Fruit fly (Drosophila melanogaster) whole organism, pupa: ENCODE measurements around the gene CG43338.

Experiments
- CG10348 ChIP-seq: fragments of 200-800 bp; sonication (Bioruptor generic); IDR thresholded peaks from 2 replicates; pipeline ENCODE4 v1.3.6; 2022; ENCODE audit warnings: missing biosample characterization, missing genetic modification characterization
- CG12605 ChIP-seq: fragments of 200-800 bp; sonication (Bioruptor generic); IDR thresholded peaks from 2 replicates; pipeline ENCODE4 v1.3.6; 2022; ENCODE audit warnings: missing biosample characterization, missing genetic modification characterization
- CG13204 ChIP-seq: fragments of 200-800 bp; sonication (Bioruptor generic); optimal IDR thresholded peaks from 2 replicates; lab custom pipeline; 2018; ENCODE audit warnings: missing biosample characterization, mild to moderate bottlenecking, missing genetic modification characterization, moderate library complexity
- CG14655 ChIP-seq: fragments of 200-800 bp; sonication (Bioruptor generic); optimal IDR thresholded peaks from 3 replicates; lab custom pipeline; 2017; ENCODE audit warnings: mild to moderate bottlenecking, missing biosample characterization, missing genetic modification reagents, missing genetic modification characterization
- CG15710 ChIP-seq: fragments of 200-800 bp; sonication (Bioruptor generic); optimal IDR thresholded peaks from 2 replicates; lab custom pipeline; 2018; ENCODE audit warnings: missing biosample characterization, mild to moderate bottlenecking, missing genetic modification characterization, moderate library complexity
- CG17806 ChIP-seq: fragments of 200-800 bp; sonication (Bioruptor generic); optimal IDR thresholded peaks from 2 replicates; lab custom pipeline; 2018; ENCODE audit warnings: missing biosample characterization, mild to moderate bottlenecking, missing genetic modification characterization, moderate library complexity
- CG32121 ChIP-seq: fragments of 200-800 bp; sonication (Bioruptor generic); IDR thresholded peaks from 2 replicates; pipeline ENCODE4 v1.3.6; 2022; ENCODE audit warnings: missing biosample characterization, missing genetic modification characterization
- CG34367 ChIP-seq: fragments of 200-800 bp; sonication (Bioruptor generic); optimal IDR thresholded peaks from 2 replicates; lab custom pipeline; 2018; ENCODE audit warnings: missing biosample characterization, mild to moderate bottlenecking, missing genetic modification characterization
- CG4496 ChIP-seq: fragments of 200-800 bp; sonication (Bioruptor generic); IDR thresholded peaks from 3 replicates; pipeline ENCODE4 v1.3.6; 2022; ENCODE audit warnings: missing biosample characterization, missing genetic modification characterization
- CG8159 ChIP-seq: fragments of 200-800 bp; sonication (Bioruptor generic); optimal IDR thresholded peaks from 3 replicates; lab custom pipeline; 2018; ENCODE audit warnings: missing biosample characterization, mild to moderate bottlenecking, missing genetic modification characterization, moderate library complexity
- CG8301 ChIP-seq: fragments of 200-800 bp; sonication (Bioruptor generic); optimal IDR thresholded peaks from 2 replicates; lab custom pipeline; 2018; ENCODE audit warnings: missing biosample characterization, mild to moderate bottlenecking, missing genetic modification characterization
- CG9948 ChIP-seq: fragments of 200-800 bp; sonication (Bioruptor generic); optimal IDR thresholded peaks from 2 replicates; lab custom pipeline; 2018; ENCODE audit warnings: missing biosample characterization, mild to moderate bottlenecking, missing genetic modification characterization, moderate library complexity
- D1 ChIP-seq: fragments of 200-800 bp; sonication (Bioruptor generic); optimal IDR thresholded peaks from 2 replicates; lab custom pipeline; 2018; ENCODE audit warnings: missing biosample characterization, mild to moderate bottlenecking, missing genetic modification characterization, moderate library complexity
- Ets98B ChIP-seq: fragments of 200-800 bp; sonication (Bioruptor generic); IDR thresholded peaks from 2 replicates; pipeline ENCODE4 v1.3.6; 2022; ENCODE audit warnings: missing biosample characterization, missing genetic modification characterization
- Pif1A ChIP-seq: fragments of 200-800 bp; sonication (Bioruptor generic); optimal IDR thresholded peaks from 3 replicates; lab custom pipeline; 2016; ENCODE audit warnings: missing biosample characterization, missing genetic modification characterization
- Pif1B ChIP-seq: fragments of 200-800 bp; sonication (Bioruptor generic); optimal IDR thresholded peaks from 3 replicates; lab custom pipeline; 2016; ENCODE audit warnings: missing biosample characterization, missing genetic modification characterization
- Snoo ChIP-seq: fragments of 200-800 bp; sonication (Bioruptor generic); optimal IDR thresholded peaks from 3 replicates; lab custom pipeline; 2017; ENCODE audit warnings: missing biosample characterization, mild to moderate bottlenecking, missing genetic modification characterization, inconsistent platforms
- fd96Ca ChIP-seq: fragments of 200-800 bp; sonication (Bioruptor generic); IDR thresholded peaks from 3 replicates; pipeline ENCODE4 v1.3.6; 2022; ENCODE audit warnings: missing biosample characterization, missing genetic modification characterization
- gl ChIP-seq: fragments of 200-800 bp; sonication (Bioruptor generic); optimal IDR thresholded peaks from 2 replicates; lab custom pipeline; 2018; ENCODE audit warnings: missing biosample characterization, mild to moderate bottlenecking, missing genetic modification characterization
- rn ChIP-seq: fragments of 200-800 bp; sonication (Bioruptor generic); IDR thresholded peaks from 2 replicates; pipeline ENCODE4 v1.3.6; 2022; ENCODE audit warnings: missing biosample characterization, missing genetic modification characterization

CG43338 gene

DNA sequence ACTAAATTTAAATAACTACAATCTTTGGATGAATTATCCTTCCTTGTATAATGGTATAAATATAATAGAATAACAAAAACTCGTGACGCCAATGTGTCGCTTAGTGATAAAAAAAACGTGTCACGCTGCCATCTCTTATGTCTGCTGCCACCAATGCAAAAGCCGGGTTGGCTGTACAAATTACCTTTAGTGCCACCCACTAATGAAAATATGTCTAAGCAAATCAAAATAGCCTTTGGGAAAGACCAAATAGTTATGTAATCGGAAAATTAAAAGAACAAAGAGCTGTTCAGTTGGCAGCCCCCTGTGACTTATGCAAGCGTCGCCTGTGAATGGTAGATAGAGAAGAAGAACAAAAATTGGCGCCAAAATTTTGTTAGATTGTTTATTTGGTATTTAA, 18.3 kb upstream of the CG43338 start, which contains the start of gene CG10336:
TSS of gene CG10336 (plus strand) at position 153 of the 400 bp plus-strand sequence.
- TF ChIP-seq CG4496 (GFP tag; lab: Robert Waterston, UW) (no peak), CG10348 (GFP tag; lab: Robert Waterston, UW) (no peak), CG17806 (tag; lab: Kevin White, UChicago) (no peak), gl (tag; lab: Kevin White, UChicago) (no peak), Pif1A (no peak)

DNA sequence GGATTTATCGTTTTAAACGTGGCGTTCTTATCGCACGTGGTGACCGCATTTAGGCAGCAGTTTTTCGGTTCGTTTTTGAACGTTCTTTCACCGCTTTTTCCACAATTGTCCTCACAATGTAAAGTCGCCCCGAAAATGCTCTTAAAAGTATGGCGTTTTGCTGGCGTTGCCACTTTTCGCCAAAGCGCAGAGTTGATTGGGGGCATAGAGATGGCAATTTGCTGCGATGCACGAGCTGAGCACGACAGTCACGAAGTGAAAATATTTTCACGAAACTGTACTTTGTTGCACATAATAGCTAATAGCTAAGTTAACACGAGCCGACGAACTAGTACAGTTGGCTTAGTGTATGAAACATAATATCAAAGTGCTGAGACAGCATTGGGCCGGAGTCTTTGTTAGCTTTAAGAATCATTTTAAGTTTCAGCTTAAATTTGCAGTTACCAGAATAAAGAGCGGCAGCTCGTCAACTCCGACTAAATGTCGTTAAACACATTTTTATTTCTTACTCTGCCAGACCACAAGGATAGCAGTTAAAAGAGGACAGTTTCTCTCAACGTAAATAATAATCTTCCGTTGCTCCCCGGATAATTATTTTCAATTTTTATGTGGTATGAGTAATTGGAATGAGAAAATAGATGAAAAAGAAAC, 17.7 kb upstream of the CG43338 start, which contains the start of gene msl-1:
TSS of gene msl-1 (minus strand) at position 155 of the 651 bp plus-strand sequence.
- peak; percentile 13; the same call in 1 of the 2 replicates for TF ChIP-seq CG10348 (GFP tag; lab: Robert Waterston, UW)
- no peak for TF ChIP-seq Pif1B (GFP tag; lab: Kevin White, UChicago)
- TF ChIP-seq CG17806 (tag; lab: Kevin White, UChicago) = no peak
- TF ChIP-seq Ets98B (GFP tag; lab: Robert Waterston, UW) = no peak
- no peak for TF ChIP-seq D1
- TF ChIP-seq Pif1A = no peak
- TF ChIP-seq fd96Ca (GFP tag; lab: Robert Waterston, UW) = 0 out of 3 replicates have a peak, but pooled peaks have one; percentile 33
- TF ChIP-seq CG15710 (tag; lab: Kevin White, UChicago) = no peak
- no peak for TF ChIP-seq CG8301 (tag; lab: Kevin White, UChicago)
- no peak for TF ChIP-seq rn (GFP tag; lab: Robert Waterston, UW)
- TF ChIP-seq Snoo (tag; lab: Kevin White, UChicago) = no peak
- TF ChIP-seq CG4496 (GFP tag; lab: Robert Waterston, UW) = 0 out of 3 replicates have a peak, but pooled peaks have one; percentile 19
- TF ChIP-seq CG13204 (GFP tag; lab: Kevin White, UChicago) = no peak
- TF ChIP-seq CG14655 (GFP tag; lab: Kevin White, UChicago) = no peak
- TF ChIP-seq CG34367 (tag; lab: Kevin White, UChicago) = no peak
- no peak for TF ChIP-seq CG12605 (GFP tag; lab: Robert Waterston, UW)

DNA sequence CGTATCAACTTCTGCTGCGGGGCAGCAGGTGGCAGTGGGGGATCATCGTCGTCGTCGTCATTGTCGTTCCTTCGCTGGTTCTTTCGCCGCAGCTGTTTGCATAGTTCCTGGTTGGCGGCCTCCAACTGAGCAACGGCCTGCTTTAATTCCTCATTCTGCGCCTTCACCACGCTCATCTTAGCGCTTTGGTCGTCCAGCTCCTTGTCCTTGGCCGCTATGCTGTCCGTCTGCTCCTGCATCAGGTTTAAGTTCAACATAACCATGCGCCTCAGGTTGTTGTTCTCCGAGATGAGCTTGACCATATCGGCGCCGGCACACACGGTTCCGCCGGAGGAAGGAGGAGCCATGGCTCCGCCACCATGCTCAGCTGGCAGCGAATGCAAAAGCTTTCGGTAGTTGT, 16.8 kb upstream of the CG43338 start:
- TF ChIP-seq Snoo (tag; lab: Kevin White, UChicago) (no peak), CG10348 (GFP tag; lab: Robert Waterston, UW) (no peak), CG13204 (GFP tag; lab: Kevin White, UChicago) (no peak), CG34367 (tag; lab: Kevin White, UChicago) (no peak), gl (tag; lab: Kevin White, UChicago) (no peak), rn (GFP tag; lab: Robert Waterston, UW) (no peak), Pif1A (no peak), CG8301 (tag; lab: Kevin White, UChicago) (no peak), fd96Ca (GFP tag; lab: Robert Waterston, UW) (no peak), CG9948 (no peak), CG12605 (GFP tag; lab: Robert Waterston, UW) (no peak), CG4496 (GFP tag; lab: Robert Waterston, UW) (no peak), CG17806 (tag; lab: Kevin White, UChicago) (no peak)

DNA sequence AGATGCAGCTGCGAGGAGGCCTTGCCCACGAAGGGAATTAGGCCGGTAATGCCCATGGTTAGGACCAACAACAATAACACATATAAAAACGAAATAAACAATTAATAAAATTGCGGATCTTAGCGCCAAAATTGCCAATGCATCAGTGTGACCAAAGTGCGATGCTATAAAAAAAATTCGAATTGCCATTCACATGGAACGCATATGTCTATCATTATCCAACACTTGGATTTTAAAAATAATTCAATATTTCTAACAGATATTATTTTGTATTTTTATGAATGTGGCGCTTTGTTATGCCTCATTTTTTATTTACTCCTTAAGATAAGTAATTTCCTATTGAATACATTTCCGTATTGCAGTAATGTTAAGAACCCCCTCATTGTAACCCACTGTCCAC, 10.9 kb upstream of the CG43338 start, which contains the start of gene tos:
TSS of gene tos (minus strand) at position 173 of the 400 bp plus-strand sequence.
- no peak for TF ChIP-seq CG10348 (GFP tag; lab: Robert Waterston, UW)
- TF ChIP-seq gl (tag; lab: Kevin White, UChicago) = no peak
- TF ChIP-seq rn (GFP tag; lab: Robert Waterston, UW) = no peak

DNA sequence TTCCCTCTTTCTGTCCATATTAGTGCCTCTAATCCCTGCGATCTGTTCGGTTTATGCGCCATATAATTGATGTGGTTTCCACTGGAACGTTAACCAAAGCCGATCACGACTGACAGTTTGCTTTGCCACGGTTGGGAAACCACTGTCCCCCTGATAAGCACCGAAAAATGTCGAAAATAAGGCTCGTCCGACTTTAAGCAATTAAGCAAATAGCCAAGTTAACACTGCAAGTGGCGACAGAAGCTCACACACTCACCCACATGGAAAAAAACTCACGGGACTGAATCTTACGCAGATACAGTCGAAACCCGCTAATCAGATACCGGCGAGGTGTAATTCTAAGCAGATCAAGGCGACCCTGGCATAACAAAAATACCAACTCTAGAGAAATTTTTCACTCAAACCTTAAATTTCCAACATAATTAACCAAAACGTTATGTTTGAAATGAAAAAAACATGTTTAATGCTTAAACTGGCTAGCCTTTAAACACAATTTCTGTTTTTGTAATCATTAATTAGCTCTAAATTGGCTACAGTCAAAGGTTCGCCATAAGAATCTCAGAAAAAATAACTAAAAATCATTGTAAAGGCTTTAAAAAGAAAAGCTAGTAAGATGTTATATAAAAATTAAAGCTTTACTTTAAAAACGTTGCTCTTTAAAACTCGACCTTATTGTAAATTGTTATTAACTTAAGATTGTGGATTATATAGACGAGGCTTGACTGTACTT, 7.0 kb upstream of the CG43338 start:
- TF ChIP-seq CG32121 (GFP tag; lab: Robert Waterston, UW) (0 out of 2 replicates have a peak, but pooled peaks have one; percentile 7), rn (GFP tag; lab: Robert Waterston, UW) (no peak), CG17806 (tag; lab: Kevin White, UChicago) (no peak), CG15710 (tag; lab: Kevin White, UChicago) (peak; percentile 30), Snoo (tag; lab: Kevin White, UChicago) (peak; percentile 39)

DNA sequence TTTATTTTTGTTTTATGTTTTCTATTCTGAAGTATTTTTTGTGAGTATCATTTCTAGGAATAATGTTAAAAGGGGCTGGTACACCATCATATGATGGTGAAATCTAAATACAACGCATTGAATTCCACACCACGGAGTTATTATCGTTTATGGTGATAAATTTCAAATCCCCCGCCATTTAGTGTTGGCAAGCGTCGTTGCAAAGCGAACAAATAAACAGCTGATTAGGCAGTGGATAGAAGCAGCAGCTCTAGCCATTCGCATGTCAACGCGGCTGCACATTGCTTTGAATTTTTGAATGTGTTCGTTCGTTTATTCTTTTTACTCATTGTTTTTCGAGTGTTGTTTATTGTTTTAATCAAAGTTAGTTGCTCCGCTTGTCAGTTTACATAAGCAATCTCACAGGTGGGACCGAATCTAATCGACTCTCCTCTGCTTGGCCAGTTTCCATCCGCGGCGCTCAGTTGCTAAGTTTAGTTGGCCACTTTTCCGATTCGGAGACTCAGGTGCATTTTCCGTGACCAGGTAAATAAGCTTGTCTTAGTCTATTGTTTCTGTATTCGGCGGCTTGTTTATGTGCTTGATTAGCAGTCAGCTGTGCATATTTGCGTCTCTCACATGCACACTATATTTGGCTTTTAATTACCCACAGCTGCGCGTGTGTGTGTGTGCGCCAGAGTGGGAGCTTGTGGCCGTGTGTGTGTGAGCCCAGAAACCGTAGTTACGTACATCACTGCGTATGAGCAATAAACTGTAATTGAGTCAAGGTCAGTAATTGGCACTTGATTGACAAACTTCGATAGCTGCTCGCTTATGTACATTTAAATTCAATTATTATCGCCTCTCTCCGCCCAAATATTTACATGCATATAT, 6.1 kb upstream of the CG43338 start, which contains the start of the genes Mst36Fa and CG31751:
TSS of gene Mst36Fa (minus strand) at position 51 of the 873 bp plus-strand sequence.
TSS of gene CG31751 (plus strand) at position 274 of the 873 bp plus-strand sequence.
- TF ChIP-seq D1 = no peak
- TF ChIP-seq CG32121 (GFP tag; lab: Robert Waterston, UW) = no peak
- no peak for TF ChIP-seq CG15710 (tag; lab: Kevin White, UChicago)
- TF ChIP-seq Pif1B (GFP tag; lab: Kevin White, UChicago) = no peak
- TF ChIP-seq CG10348 (GFP tag; lab: Robert Waterston, UW) = 0 out of 2 replicates have a peak, but pooled peaks have one; percentile 6
- no peak for TF ChIP-seq CG8159 (tag; lab: Kevin White, UChicago)
- no peak for TF ChIP-seq Pif1A
- TF ChIP-seq Ets98B (GFP tag; lab: Robert Waterston, UW) = 0 out of 2 replicates have a peak, but pooled peaks have one; percentile 23
- no peak for TF ChIP-seq CG17806 (tag; lab: Kevin White, UChicago)
- no peak for TF ChIP-seq CG8301 (tag; lab: Kevin White, UChicago)
- TF ChIP-seq Snoo (tag; lab: Kevin White, UChicago) = no peak
- TF ChIP-seq CG4496 (GFP tag; lab: Robert Waterston, UW) = peak; percentile 46; the same call in 1 of the 3 replicates
- TF ChIP-seq, all 21 proteins: peak for 3
